Worm (Caenorhabditis elegans): ENCODE data around the gene far-3.

The far-3 gene

DNA sequence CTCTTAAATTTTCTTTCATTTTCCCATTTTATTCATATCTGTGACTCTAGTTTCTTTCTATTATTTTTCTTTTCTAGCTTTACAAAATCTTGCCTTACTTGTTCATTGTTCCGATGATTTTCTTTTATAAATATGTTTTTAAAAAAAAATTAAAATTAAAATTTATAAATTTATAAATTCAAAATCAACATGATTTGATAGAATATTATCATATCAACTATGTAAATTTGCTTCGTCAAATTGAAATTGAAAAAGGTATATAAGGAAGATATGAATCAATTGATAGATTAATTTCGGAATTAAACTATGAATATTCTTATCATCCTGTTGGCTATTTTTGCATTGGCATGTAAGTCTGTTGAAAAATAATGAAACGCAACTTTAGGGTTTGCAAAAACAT, 35.9 kb upstream of the far-3 start, which contains the start of gene W07G4.1:
W07G4.1 (plus strand) TSS at position 301 of the 400 bp plus-strand sequence.
- TF ChIP-seq snpc-4 (tag; optimal IDR thresholded peaks at IDR 0.05) (no peak), lim-7 (GFP tag; IDR thresholded peaks at IDR 0.05) (no peak), zip-11 (GFP tag; IDR thresholded peaks at IDR 0.05) (no peak), ceh-28 (tag; optimal IDR thresholded peaks at IDR 0.05) (no peak), hlh-11 (tag; optimal IDR thresholded peaks at IDR 0.05) (no peak), nhr-48 (tag; optimal IDR thresholded peaks at IDR 0.05) (no peak), sdz-12 (GFP tag; optimal IDR thresholded peaks at IDR 0.05) (no peak), daf-12 (tag; optimal IDR thresholded peaks at IDR 0.05) (no peak), Y75B8A.6 (GFP tag; IDR thresholded peaks at IDR 0.05) (no peak), nhr-111 (GFP tag; optimal IDR thresholded peaks at IDR 0.05) (no peak), arid-1 (GFP tag; conservative IDR thresholded peaks at IDR 0.05) (no peak), ces-1 (GFP tag; optimal IDR thresholded peaks at IDR 0.05) (no peak), hif-1 (tag; optimal IDR thresholded peaks at IDR 0.05) (no peak), jun-1 (tag; optimal IDR thresholded peaks at IDR 0.05) (no peak), nhr-76 (tag; optimal IDR thresholded peaks at IDR 0.05) (no peak), skn-1 (tag; optimal IDR thresholded peaks at IDR 0.05) (no peak), zfp-3 (GFP tag; conservative IDR thresholded peaks at IDR 0.05) (no peak), zfp-2 (tag; optimal IDR thresholded peaks at IDR 0.05) (no peak)

DNA sequence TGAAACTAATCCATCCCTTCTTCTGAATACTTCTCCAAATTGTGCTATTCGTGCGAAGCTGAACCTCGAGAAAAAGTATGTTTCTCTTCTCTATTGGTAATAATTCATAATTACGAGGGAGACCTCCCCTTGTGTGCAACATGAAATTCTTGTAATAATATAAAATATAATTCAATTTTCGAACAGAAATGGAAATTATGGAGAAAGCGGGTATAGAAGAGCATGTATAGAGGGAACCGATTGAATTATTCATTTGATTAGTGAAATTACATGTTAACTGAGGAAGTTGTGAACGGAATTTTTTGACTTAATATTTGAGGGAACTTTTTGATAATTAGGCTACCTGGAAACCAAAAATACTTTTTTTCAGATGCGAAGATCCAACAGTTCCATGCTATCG, 31.5 kb upstream of the far-3 start:
- no peak for TF ChIP-seq T26A8.4 (GFP tag; IDR thresholded peaks at IDR 0.05)
- peak; percentile 6 for TF ChIP-seq ceh-32 (tag; optimal IDR thresholded peaks at IDR 0.05; ENCODE audit: poor library complexity)
- no peak for TF ChIP-seq unc-130 (GFP tag; optimal IDR thresholded peaks at IDR 0.05)
- TF ChIP-seq ztf-7 (tag; optimal IDR thresholded peaks at IDR 0.05): no peak
- TF ChIP-seq zip-11 (GFP tag; IDR thresholded peaks at IDR 0.05): no peak

- TF ChIP-seq snpc-1.2 (GFP tag; IDR thresholded peaks at IDR 0.05) (no peak), hif-1 (tag; optimal IDR thresholded peaks at IDR 0.05) (no peak), R02D3.7 (tag; optimal IDR thresholded peaks at IDR 0.05) (no peak), D1046.2 (GFP tag; IDR thresholded peaks at IDR 0.05) (no peak), egl-27 (tag; optimal IDR thresholded peaks at IDR 0.05) (no peak), ces-1 (GFP tag; optimal IDR thresholded peaks at IDR 0.05) (peak; percentile 7), mdl-1 (tag; optimal IDR thresholded peaks at IDR 0.05) (no peak), Y5F2A.4 (GFP tag; optimal IDR thresholded peaks at IDR 0.05) (no peak), lim-7 (GFP tag; IDR thresholded peaks at IDR 0.05) (0 out of 2 replicates have a peak, but pooled peaks have one; percentile 34), ama-1 (optimal IDR thresholded peaks at IDR 0.05) (no peak), fkh-10 (GFP tag; optimal IDR thresholded peaks at IDR 0.05) (no peak), duxl-1 (tag; optimal IDR thresholded peaks at IDR 0.05; ENCODE audit: poor library complexity) (no peak), T20F7.1 (GFP tag; optimal IDR thresholded peaks at IDR 0.05) (no peak), ztf-11 (tag; optimal IDR thresholded peaks at IDR 0.05) (no peak), dmd-6 (GFP tag; IDR thresholded peaks at IDR 0.05) (0 out of 2 replicates have a peak, but pooled peaks have one; percentile 7), gei-8 (GFP tag; optimal IDR thresholded peaks at IDR 0.05) (no peak), php-3 (GFP tag; IDR thresholded peaks at IDR 0.05) (0 out of 2 replicates have a peak, but pooled peaks have one; percentile 9), nhr-42 (GFP tag; IDR thresholded peaks at IDR 0.05) (no peak), daf-8 (GFP tag; IDR thresholded peaks at IDR 0.05) (no peak), vab-7 (GFP tag; IDR thresholded peaks at IDR 0.05) (no peak), sdz-12 (GFP tag; optimal IDR thresholded peaks at IDR 0.05) (no peak), tag-97 (GFP tag; IDR thresholded peaks at IDR 0.05) (no peak), lin-15B (tag; optimal IDR thresholded peaks at IDR 0.05) (no peak), hlh-11 (tag; optimal IDR thresholded peaks at IDR 0.05) (no peak)
Measured at ce11 chrV:13026631-13027299, 29.4 kb upstream of the far-3 start.
